Worm (Caenorhabditis elegans) whole organism, young adult: ENCODE results near the gene B0280.7.
A peak's percentile ranks its signal among the peaks of the same experiment; 100 is the strongest.

Source experiments
- B0019.2 ChIP-seq: fragments of 200-800 bp; sonication (Bioruptor generic); conservative IDR thresholded peaks from 2 replicates; pipeline ENCODE4 v1.3.6; 2022; ENCODE audit warnings: missing genetic modification reagents, missing genetic modification characterization, missing compliant biosample characterization
- B0035.1 ChIP-seq: sonication (generic microtip); optimal IDR thresholded peaks from 2 replicates; lab custom pipeline; 2016; ENCODE audit warnings: missing genetic modification characterization, mild to moderate bottlenecking, missing compliant biosample characterization, missing genotype, missing genetic modification reagents
- F10E7.11 ChIP-seq: sonication (generic microtip); optimal IDR thresholded peaks from 2 replicates; lab custom pipeline; 2017; ENCODE audit warnings: mild to moderate bottlenecking, missing genetic modification characterization, moderate library complexity, missing compliant biosample characterization
- F22D6.2 ChIP-seq: sonication (generic microtip); optimal IDR thresholded peaks from 2 replicates; lab custom pipeline; 2016; ENCODE audit warnings: mild to moderate bottlenecking, missing genetic modification characterization, missing compliant biosample characterization
- F23B12.7 ChIP-seq: sonication (generic microtip); optimal IDR thresholded peaks from 2 replicates; lab custom pipeline; 2017; ENCODE audit warnings: missing genetic modification characterization, mild to moderate bottlenecking, missing compliant biosample characterization, antibody characterized with exemption, moderate library complexity; ENCODE audit not compliant: insufficient read depth
- F39B2.1 ChIP-seq: fragments of 200-800 bp; sonication (Bioruptor generic); IDR thresholded peaks from 2 replicates; pipeline ENCODE4 v1.3.6; 2022; ENCODE audit warnings: missing genetic modification reagents, missing genetic modification characterization, missing compliant biosample characterization
- F55B11.4 ChIP-seq: sonication (generic microtip); optimal IDR thresholded peaks from 2 replicates; lab custom pipeline; 2016; ENCODE audit warnings: missing compliant biosample characterization, missing genetic modification characterization, borderline replicate concordance; ENCODE audit not compliant: insufficient read depth
- F57C9.4 ChIP-seq: sonication (generic microtip); optimal IDR thresholded peaks from 2 replicates; lab custom pipeline; 2017; ENCODE audit warnings: mild to moderate bottlenecking, missing genetic modification characterization, missing compliant biosample characterization
- K11D2.4 ChIP-seq: fragments of 200-800 bp; sonication (Bioruptor generic); IDR thresholded peaks from 2 replicates; pipeline ENCODE4 v1.3.6; 2022; ENCODE audit warnings: missing genetic modification reagents, missing genetic modification characterization, missing compliant biosample characterization
- T07F8.4 ChIP-seq: sonication (generic microtip); optimal IDR thresholded peaks from 2 replicates; lab custom pipeline; 2016; ENCODE audit warnings: mild to moderate bottlenecking, missing genetic modification characterization, moderate library complexity, missing compliant biosample characterization
- T26A5.8 ChIP-seq: sonication (generic microtip); optimal IDR thresholded peaks from 2 replicates; lab custom pipeline; 2016; ENCODE audit warnings: missing genetic modification characterization, missing compliant biosample characterization
- Y53G8AR.9 ChIP-seq: fragments of 200-800 bp; sonication (Bioruptor generic); conservative IDR thresholded peaks from 2 replicates; pipeline ENCODE4 v1.3.6; 2022; ENCODE audit warnings: missing genetic modification reagents, missing genetic modification characterization, missing compliant biosample characterization
- Y56A3A.18 ChIP-seq: fragments of 200-800 bp; sonication (Bioruptor generic); IDR thresholded peaks from 2 replicates; pipeline ENCODE4 v1.3.6; 2022; ENCODE audit warnings: missing genetic modification reagents, missing genetic modification characterization, missing compliant biosample characterization
- Y67H2A.10 ChIP-seq: fragments of 200-800 bp; sonication (Bioruptor generic); conservative IDR thresholded peaks from 2 replicates; pipeline ENCODE4 v1.3.6; 2022; ENCODE audit warnings: missing genetic modification reagents, missing genetic modification characterization, missing compliant biosample characterization
- akir-1 ChIP-seq: fragments of 200-800 bp; sonication (Bioruptor generic); optimal IDR thresholded peaks from 2 replicates; lab custom pipeline; 2018; ENCODE audit warnings: mild to moderate bottlenecking, missing genetic modification characterization, moderate library complexity, missing compliant biosample characterization
- atf-7 ChIP-seq: sonication (generic microtip); optimal IDR thresholded peaks from 2 replicates; lab custom pipeline; 2017; ENCODE audit warnings: mild to moderate bottlenecking, missing genetic modification characterization, missing compliant biosample characterization
- ceh-27 ChIP-seq: fragments of 200-800 bp; sonication (Bioruptor generic); optimal IDR thresholded peaks from 2 replicates; lab custom pipeline; 2018; ENCODE audit warnings: mild to moderate bottlenecking, missing genetic modification characterization, moderate library complexity, missing compliant biosample characterization
- ceh-40 ChIP-seq: fragments of 200-800 bp; sonication (Bioruptor generic); IDR thresholded peaks from 2 replicates; pipeline ENCODE4 v1.3.6; 2022; ENCODE audit warnings: missing genetic modification characterization, missing compliant biosample characterization
- ceh-58 ChIP-seq: fragments of 200-800 bp; sonication (Bioruptor generic); IDR thresholded peaks from 2 replicates; pipeline ENCODE4 v1.3.6; 2022; ENCODE audit warnings: missing genetic modification characterization, missing compliant biosample characterization
- ceh-79 ChIP-seq: sonication (generic microtip); optimal IDR thresholded peaks from 2 replicates; lab custom pipeline; 2017; ENCODE audit warnings: mild to moderate bottlenecking, missing genetic modification characterization, missing compliant biosample characterization
- ceh-91 ChIP-seq: fragments of 200-800 bp; sonication (Bioruptor generic); IDR thresholded peaks from 2 replicates; pipeline ENCODE4 v1.3.6; 2022; ENCODE audit warnings: missing genetic modification reagents, missing genetic modification characterization, missing compliant biosample characterization
- chd-7 ChIP-seq: sonication (generic microtip); optimal IDR thresholded peaks from 2 replicates; lab custom pipeline; 2016; ENCODE audit warnings: mild to moderate bottlenecking, missing genetic modification characterization, moderate library complexity, missing compliant biosample characterization
- die-1 ChIP-seq: sonication (generic microtip); optimal IDR thresholded peaks from 2 replicates; lab custom pipeline; 2016; ENCODE audit warnings: missing genotype, mild to moderate bottlenecking, missing genetic modification characterization, missing compliant biosample characterization
- fkh-3 ChIP-seq: sonication (generic microtip); optimal IDR thresholded peaks from 2 replicates; lab custom pipeline; 2016; ENCODE audit warnings: mild to moderate bottlenecking, missing genetic modification characterization, missing compliant biosample characterization
- him-1 ChIP-seq: sonication (generic microtip); optimal IDR thresholded peaks from 2 replicates; lab custom pipeline; 2016; ENCODE audit warnings: missing genotype, missing genetic modification reagents, missing genetic modification characterization, missing compliant biosample characterization
- hlh-26 ChIP-seq: fragments of 200-800 bp; sonication (Bioruptor generic); conservative IDR thresholded peaks from 2 replicates; pipeline ENCODE4 v1.3.6; 2022; ENCODE audit warnings: missing genetic modification reagents, missing genetic modification characterization, missing compliant biosample characterization
- lag-1 ChIP-seq: fragments of 200-800 bp; sonication (Bioruptor generic); IDR thresholded peaks from 2 replicates; pipeline ENCODE4 v1.3.6; 2022; ENCODE audit warnings: missing genetic modification reagents, missing genetic modification characterization, missing compliant biosample characterization
- lin-35 ChIP-seq, 3 experiments: fragments of 150-350 bp in 2 of 3; sonication (generic microtip) in 1 of 3; optimal IDR thresholded peaks; 2 replicates each; lab custom pipeline; 2014 to 2018; ENCODE audit warnings: missing biosample characterization in 3 of 3, missing genetic modification characterization in 3 of 3, missing genetic modification reagents in 3 of 3
- lin-40 ChIP-seq: sonication (generic microtip); optimal IDR thresholded peaks from 2 replicates; lab custom pipeline; 2016; ENCODE audit warnings: missing genetic modification characterization, mild to moderate bottlenecking, missing compliant biosample characterization, missing genotype, missing genetic modification reagents
- lsy-27 ChIP-seq: sonication (generic microtip); optimal IDR thresholded peaks from 2 replicates; lab custom pipeline; 2017; ENCODE audit warnings: missing genetic modification characterization, mild to moderate bottlenecking, missing compliant biosample characterization, antibody characterized with exemption, missing genotype, borderline replicate concordance; ENCODE audit not compliant: insufficient read depth
- madf-10 ChIP-seq: sonication (generic microtip); optimal IDR thresholded peaks from 2 replicates; lab custom pipeline; 2016; ENCODE audit warnings: mild to moderate bottlenecking, missing genetic modification characterization, missing compliant biosample characterization
- mcd-1 ChIP-seq: fragments of 200-800 bp; sonication (Bioruptor generic); IDR thresholded peaks from 2 replicates; pipeline ENCODE4 v1.3.6; 2022; ENCODE audit warnings: missing genetic modification reagents, missing genetic modification characterization, missing compliant biosample characterization
- mel-28 ChIP-seq: sonication (generic microtip); optimal IDR thresholded peaks from 2 replicates; lab custom pipeline; 2016; ENCODE audit warnings: borderline replicate concordance, mild to moderate bottlenecking, missing genetic modification characterization, missing compliant biosample characterization
- nfya-2 ChIP-seq: fragments of 200-800 bp; sonication (Bioruptor generic); IDR thresholded peaks from 2 replicates; pipeline ENCODE4 v1.3.6; 2022; ENCODE audit warnings: missing genetic modification reagents, missing genetic modification characterization, missing compliant biosample characterization
- nfyb-1 ChIP-seq: fragments of 200-800 bp; sonication (Bioruptor generic); IDR thresholded peaks from 2 replicates; pipeline ENCODE4 v1.3.6; 2022; ENCODE audit warnings: missing genetic modification reagents, missing genetic modification characterization, missing compliant biosample characterization
- nhr-27 ChIP-seq: fragments of 200-800 bp; sonication (Bioruptor generic); optimal IDR thresholded peaks from 2 replicates; lab custom pipeline; 2018; ENCODE audit warnings: mild to moderate bottlenecking, missing genetic modification characterization, moderate library complexity, missing compliant biosample characterization
- nhr-90 ChIP-seq: sonication (generic microtip); optimal IDR thresholded peaks from 2 replicates; lab custom pipeline; 2016; ENCODE audit warnings: missing genotype, mild to moderate bottlenecking, missing genetic modification characterization, missing compliant biosample characterization
- pbrm-1 ChIP-seq: fragments of 200-800 bp; sonication (Bioruptor generic); IDR thresholded peaks from 2 replicates; pipeline ENCODE4 v1.3.6; 2022; ENCODE audit warnings: missing genetic modification reagents, missing genetic modification characterization, missing compliant biosample characterization
- repo-1 ChIP-seq: sonication (generic microtip); optimal IDR thresholded peaks from 2 replicates; lab custom pipeline; 2017; ENCODE audit warnings: mild to moderate bottlenecking, missing genetic modification characterization, missing compliant biosample characterization
- snpc-1.3 ChIP-seq: sonication (generic microtip); optimal IDR thresholded peaks from 2 replicates; lab custom pipeline; 2017; ENCODE audit warnings: missing genetic modification characterization, mild to moderate bottlenecking, missing compliant biosample characterization, antibody characterized with exemption, moderate library complexity, missing genotype, missing genetic modification reagents; ENCODE audit not compliant: insufficient read depth
- snpc-3.4 ChIP-seq: sonication (generic microtip); optimal IDR thresholded peaks from 2 replicates; lab custom pipeline; 2017; ENCODE audit warnings: missing genetic modification characterization, mild to moderate bottlenecking, missing compliant biosample characterization, antibody characterized with exemption, moderate library complexity, missing genotype, missing genetic modification reagents
- somi-1 ChIP-seq: fragments of 200-800 bp; sonication (Bioruptor generic); optimal IDR thresholded peaks from 2 replicates; lab custom pipeline; 2018; ENCODE audit warnings: mild to moderate bottlenecking, missing genetic modification characterization, missing compliant biosample characterization
- sptf-2 ChIP-seq: fragments of 200-800 bp; sonication (Bioruptor generic); optimal IDR thresholded peaks from 2 replicates; lab custom pipeline; 2018; ENCODE audit warnings: mild to moderate bottlenecking, missing genetic modification characterization, missing compliant biosample characterization
- tlf-1 ChIP-seq: fragments of 200-800 bp; sonication (Bioruptor generic); optimal IDR thresholded peaks from 2 replicates; lab custom pipeline; 2018; ENCODE audit warnings: mild to moderate bottlenecking, missing genetic modification characterization, missing compliant biosample characterization
- unc-62 ChIP-seq: fragments of 150-350 bp; optimal IDR thresholded peaks from 2 replicates; lab custom pipeline; 2014; ENCODE audit warnings: missing biosample characterization, missing genetic modification reagents, missing genetic modification characterization
- ztf-22 ChIP-seq: fragments of 200-800 bp; sonication (Bioruptor generic); optimal IDR thresholded peaks from 2 replicates; lab custom pipeline; 2018; ENCODE audit warnings: mild to moderate bottlenecking, missing genetic modification characterization, moderate library complexity, missing compliant biosample characterization
- ztf-3 ChIP-seq: fragments of 200-800 bp; sonication (Bioruptor generic); optimal IDR thresholded peaks from 2 replicates; lab custom pipeline; 2018; ENCODE audit warnings: mild to moderate bottlenecking, missing genetic modification characterization, missing compliant biosample characterization
- ztf-6 ChIP-seq: fragments of 200-800 bp; sonication (Bioruptor generic); IDR thresholded peaks from 2 replicates; pipeline ENCODE4 v1.3.6; 2022; ENCODE audit warnings: missing genetic modification reagents, missing genetic modification characterization, missing compliant biosample characterization

B0280.7 gene

DNA sequence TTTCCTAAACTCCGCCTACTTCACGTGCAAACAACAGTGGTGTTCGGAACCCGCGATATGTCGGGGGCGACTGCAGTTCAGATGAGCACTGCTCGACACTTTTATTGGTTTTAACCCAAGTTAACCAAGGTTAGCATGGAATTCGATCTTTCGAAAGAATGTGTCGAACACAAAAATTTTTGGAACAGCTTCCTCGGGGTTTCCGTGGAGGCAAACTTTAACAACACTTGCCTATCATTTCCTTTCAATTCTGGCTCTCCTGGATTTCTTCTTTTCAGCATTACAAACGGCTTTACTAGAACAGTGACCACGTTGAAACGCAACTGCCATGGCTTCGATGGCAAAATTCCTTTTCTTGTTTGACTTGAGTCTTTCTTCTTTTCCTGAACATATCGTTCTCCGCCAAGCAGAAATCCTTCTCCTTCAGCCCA lies 29.6 kb upstream of the B0280.7 start (continued):
- no peak for TF ChIP-seq mel-28 (tag; lab: Kevin White, UChicago)
- TF ChIP-seq ceh-27 (GFP tag; lab: Kevin White, UChicago): peak; percentile 17
- peak; percentile 72; the same call in 1 of the 2 replicates for TF ChIP-seq Y56A3A.18 (GFP tag; lab: Robert Waterston, UW)
- no peak for TF ChIP-seq F55B11.4 (tag; lab: Kevin White, UChicago)
- no peak for TF ChIP-seq F10E7.11
- TF ChIP-seq mcd-1 (GFP tag; lab: Robert Waterston, UW): peak; percentile 65
- TF ChIP-seq F23B12.7 (tag; lab: Kevin White, UChicago): peak; percentile 75
- TF ChIP-seq K11D2.4 (GFP tag; lab: Robert Waterston, UW): no peak
- TF ChIP-seq B0019.2: no peak
- TF ChIP-seq nfyb-1 (GFP tag; lab: Robert Waterston, UW): peak; percentile 90
- no peak for TF ChIP-seq ceh-40
- TF ChIP-seq Y53G8AR.9 (GFP tag; lab: Robert Waterston, UW): peak; percentile 73
- no peak for TF ChIP-seq B0035.1 (tag; lab: Kevin White, UChicago)
- peak; percentile 91 for TF ChIP-seq him-1 (tag; lab: Kevin White, UChicago)
- TF ChIP-seq nhr-90 (tag; lab: Kevin White, UChicago): no peak
- TF ChIP-seq snpc-3.4: peak; percentile 99
- no peak for TF ChIP-seq ztf-6
- peak; percentile 28 for TF ChIP-seq F22D6.2 (tag; lab: Kevin White, UChicago)
- TF ChIP-seq snpc-1.3 (tag; lab: Kevin White, UChicago): peak; percentile 95
- peak; percentile 89 for TF ChIP-seq repo-1
- TF ChIP-seq F57C9.4 (tag; lab: Kevin White, UChicago): peak; percentile 40
- TF ChIP-seq Y67H2A.10 (GFP tag; lab: Robert Waterston, UW): no peak
- TF ChIP-seq chd-7 (tag; lab: Kevin White, UChicago): peak; percentile 40
- TF ChIP-seq ztf-22: no peak
- peak; percentile 67 for TF ChIP-seq madf-10
- peak; percentile 76 for TF ChIP-seq tlf-1
- no peak for TF ChIP-seq hlh-26 (GFP tag; lab: Robert Waterston, UW)
- no peak for TF ChIP-seq lag-1 (GFP tag; lab: Robert Waterston, UW)
- TF ChIP-seq fkh-3 (tag; lab: Kevin White, UChicago): peak; percentile 92
- peak; percentile 43 for TF ChIP-seq die-1
- peak; percentile 43 for TF ChIP-seq lin-40 (tag; lab: Kevin White, UChicago)
- no peak for TF ChIP-seq nhr-27 (tag; lab: Kevin White, UChicago)
- TF ChIP-seq ceh-58: no peak
- TF ChIP-seq somi-1 (GFP tag; lab: Kevin White, UChicago): no peak
- no peak for TF ChIP-seq T07F8.4 (tag; lab: Kevin White, UChicago)
- no peak for TF ChIP-seq ztf-3 (GFP tag; lab: Kevin White, UChicago)
- TF ChIP-seq ceh-91: no peak
- no peak for TF ChIP-seq sptf-2 (GFP tag; lab: Kevin White, UChicago)
- peak; percentile 21 for TF ChIP-seq lsy-27 (tag; lab: Kevin White, UChicago)
- peak; percentile 98 for TF ChIP-seq pbrm-1
- peak; percentile 13 for TF ChIP-seq T26A5.8 (tag; lab: Kevin White, UChicago)
- TF ChIP-seq F39B2.1: no peak
- no peak for TF ChIP-seq akir-1 (GFP tag; lab: Kevin White, UChicago)
- peak; percentile 41 for TF ChIP-seq ceh-79 (tag; lab: Kevin White, UChicago)
- TF ChIP-seq lin-35 (GFP tag; optimal IDR thresholded peaks at IDR 0.05; lab: Kevin White, UChicago): peak in 1 of 3 experiments; percentile 27
- TF ChIP-seq atf-7: peak; percentile 63
- no peak for TF ChIP-seq unc-62
- TF ChIP-seq nfya-2: no peak
